Fruit fly (Drosophila melanogaster): ENCODE data around the gene Eh.

DNA sequence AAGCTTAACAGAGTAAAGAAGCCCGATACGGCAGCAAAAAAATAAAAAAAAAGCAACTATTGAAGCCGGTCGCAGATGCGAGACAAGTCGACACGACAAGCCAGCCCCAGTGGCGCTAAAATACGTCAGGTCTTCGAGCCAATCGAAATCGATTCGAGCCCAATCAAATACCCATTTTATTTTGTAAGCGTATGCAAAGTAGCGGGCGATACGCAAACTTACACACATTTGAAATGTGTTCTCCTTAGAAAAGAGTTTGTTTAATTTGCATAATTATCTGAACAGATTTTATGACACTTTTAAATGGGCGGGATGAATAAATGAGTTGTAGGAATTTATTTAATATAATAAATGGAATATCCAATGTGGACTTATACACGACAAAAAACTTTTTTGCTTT is 1.0 kb downstream of the Eh start:
- TF ChIP-seq CTCF (optimal IDR thresholded peaks at IDR 0.05) (no peak), CG8478 (optimal IDR thresholded peaks at IDR 0.05) (no peak)

All from S2 (cell line).